Worm (Caenorhabditis elegans) whole organism, L4 larva: Measurements from ENCODE around the gene ife-4.
A peak's percentile ranks its signal among the peaks of the same experiment; 100 is the strongest.

Experiments
- D1046.2 ChIP-seq: fragments of 200-800 bp; sonication (Bioruptor generic); IDR thresholded peaks from 2 replicates; pipeline ENCODE4 v1.3.6; 2022; ENCODE audit warnings: missing genetic modification characterization, missing compliant biosample characterization
- F10B5.3 ChIP-seq: sonication (generic microtip); optimal IDR thresholded peaks from 2 replicates; lab custom pipeline; 2016; ENCODE audit warnings: mild to moderate bottlenecking, missing genetic modification characterization, missing compliant biosample characterization
- F37D6.2 ChIP-seq: sonication (generic microtip); optimal IDR thresholded peaks from 2 replicates; lab custom pipeline; 2016; ENCODE audit warnings: mild to moderate bottlenecking, missing genetic modification characterization, missing compliant biosample characterization
- T26A8.4 ChIP-seq: fragments of 200-800 bp; sonication (Bioruptor generic); IDR thresholded peaks from 2 replicates; pipeline ENCODE4 v1.3.6; 2022; ENCODE audit warnings: missing genetic modification characterization, missing compliant biosample characterization
- ZK337.2 ChIP-seq: fragments of 200-800 bp; sonication (Bioruptor generic); IDR thresholded peaks from 2 replicates; pipeline ENCODE4 v1.3.6; 2022; ENCODE audit warnings: missing genetic modification reagents, missing genetic modification characterization, missing compliant biosample characterization
- aha-1 ChIP-seq: fragments of 150-350 bp; peaks from one replicate; lab custom pipeline; 2014; ENCODE audit warnings: missing biosample characterization, missing genetic modification characterization
- arid-1 ChIP-seq: fragments of 200-800 bp; sonication (Bioruptor generic); conservative IDR thresholded peaks from 2 replicates; pipeline ENCODE4 v1.3.6; 2022; ENCODE audit warnings: missing genetic modification reagents, missing genetic modification characterization, missing compliant biosample characterization
- attf-4 ChIP-seq: sonication (generic microtip); optimal IDR thresholded peaks from 3 replicates; lab custom pipeline; 2017; ENCODE audit warnings: missing biosample characterization, missing genetic modification characterization
- ceh-28 ChIP-seq: fragments of 150-350 bp; optimal IDR thresholded peaks from 2 replicates; lab custom pipeline; 2014; ENCODE audit warnings: missing biosample characterization, missing genetic modification reagents, missing genetic modification characterization
- ces-1 ChIP-seq: fragments of 150-350 bp; sonication (generic microtip); optimal IDR thresholded peaks from 4 replicates; lab custom pipeline; 2014; ENCODE audit warnings: missing biosample characterization, missing genetic modification reagents, missing genetic modification characterization
- cey-2 ChIP-seq: sonication (generic microtip); optimal IDR thresholded peaks from 3 replicates; lab custom pipeline; 2017; ENCODE audit warnings: missing genetic modification characterization, mild to moderate bottlenecking, missing compliant biosample characterization, antibody characterized with exemption, borderline replicate concordance; ENCODE audit not compliant: insufficient read depth
- ctbp-1 ChIP-seq: fragments of 200-800 bp; sonication (Bioruptor generic); IDR thresholded peaks from 2 replicates; pipeline ENCODE4 v1.3.6; 2022; ENCODE audit warnings: missing genetic modification reagents, missing genetic modification characterization, missing compliant biosample characterization
- daf-19 ChIP-seq: fragments of 200-800 bp; sonication (Bioruptor generic); conservative IDR thresholded peaks from 2 replicates; pipeline ENCODE4 v1.3.6; 2022; ENCODE audit warnings: missing genetic modification characterization, missing compliant biosample characterization
- dmd-6 ChIP-seq: fragments of 200-800 bp; sonication (Bioruptor generic); IDR thresholded peaks from 2 replicates; pipeline ENCODE4 v1.3.6; 2022; ENCODE audit warnings: missing genetic modification reagents, missing genetic modification characterization, missing compliant biosample characterization
- dmd-9 ChIP-seq: fragments of 200-800 bp; sonication (Bioruptor generic); IDR thresholded peaks from 2 replicates; pipeline ENCODE4 v1.3.6; 2022; ENCODE audit warnings: missing genetic modification reagents, missing genetic modification characterization, missing compliant biosample characterization
- duxl-1 ChIP-seq: sonication (generic microtip); optimal IDR thresholded peaks from 2 replicates; lab custom pipeline; 2016; ENCODE audit warnings: mild to moderate bottlenecking, missing genetic modification characterization, moderate library complexity, missing compliant biosample characterization; ENCODE audit not compliant: poor library complexity
- dve-1 ChIP-seq: sonication (generic microtip); optimal IDR thresholded peaks from 2 replicates; lab custom pipeline; 2017; ENCODE audit warnings: antibody characterized with exemption, mild to moderate bottlenecking, missing genetic modification characterization, missing compliant biosample characterization; ENCODE audit not compliant: insufficient read depth
- egl-43 ChIP-seq: fragments of 200-800 bp; sonication (Bioruptor generic); IDR thresholded peaks from 2 replicates; pipeline ENCODE4 v1.3.6; 2022; ENCODE audit warnings: missing genetic modification reagents, missing genetic modification characterization, missing compliant biosample characterization
- fkh-10 ChIP-seq: fragments of 150-350 bp; optimal IDR thresholded peaks from 2 replicates; lab custom pipeline; 2014; ENCODE audit warnings: missing biosample characterization, missing genetic modification reagents, missing genetic modification characterization
- gei-8 ChIP-seq: fragments of 200-800 bp; sonication (Bioruptor generic); optimal IDR thresholded peaks from 2 replicates; lab custom pipeline; 2018; ENCODE audit warnings: mild to moderate bottlenecking, missing genetic modification characterization, missing compliant biosample characterization
- hif-1 ChIP-seq, 2 experiments: sonication (generic microtip); optimal IDR thresholded peaks; 2 replicates each; lab custom pipeline; 2016 to 2017; ENCODE audit warnings: missing compliant biosample characterization in 2 of 2, missing genetic modification characterization in 2 of 2, missing genetic modification reagents in 2 of 2, missing genotype in 2 of 2, mild to moderate bottlenecking in 1 of 2
- hlh-11 ChIP-seq: fragments of 200-800 bp; sonication (Bioruptor generic); optimal IDR thresholded peaks from 2 replicates; lab custom pipeline; 2018; ENCODE audit warnings: mild to moderate bottlenecking, missing genetic modification characterization, missing compliant biosample characterization
- hlh-30 ChIP-seq: sonication (generic microtip); optimal IDR thresholded peaks from 2 replicates; lab custom pipeline; 2017; ENCODE audit warnings: antibody characterized with exemption, mild to moderate bottlenecking, missing genetic modification characterization, missing compliant biosample characterization; ENCODE audit not compliant: insufficient read depth
- hmg-1.1 ChIP-seq: fragments of 200-800 bp; sonication (Bioruptor generic); IDR thresholded peaks from 2 replicates; pipeline ENCODE4 v1.3.6; 2022; ENCODE audit warnings: missing genetic modification reagents, missing genetic modification characterization, missing compliant biosample characterization
- lin-15B ChIP-seq: fragments of 150-350 bp; sonication (generic microtip); optimal IDR thresholded peaks from 3 replicates; lab custom pipeline; 2014; ENCODE audit warnings: missing biosample characterization, missing genetic modification characterization
- lin-39 ChIP-seq: fragments of 150-350 bp; optimal IDR thresholded peaks from 2 replicates; lab custom pipeline; 2014; ENCODE audit warnings: missing biosample characterization, missing genetic modification reagents, missing genetic modification characterization
- madf-5 ChIP-seq, 2 experiments: fragments of 200-800 bp; sonication (Bioruptor generic); IDR thresholded peaks; 2 replicates each; pipeline ENCODE4 v1.3.6; 2022; ENCODE audit warnings: missing compliant biosample characterization in 2 of 2, missing genetic modification characterization in 2 of 2
- mdl-1 ChIP-seq, 2 experiments: fragments of 150-350 bp in 1 of 2; sonication (generic microtip) in 1 of 2; optimal IDR thresholded peaks; 2 replicates each; lab custom pipeline; 2014 to 2017; ENCODE audit warnings: missing biosample characterization in 2 of 2, missing genetic modification characterization in 2 of 2
- mdt-29 ChIP-seq: fragments of 200-800 bp; sonication (Bioruptor generic); IDR thresholded peaks from 2 replicates; pipeline ENCODE4 v1.3.6; 2022; ENCODE audit warnings: missing genetic modification reagents, missing genetic modification characterization, missing compliant biosample characterization
- mxl-3 ChIP-seq: fragments of 200-800 bp; sonication (Bioruptor generic); optimal IDR thresholded peaks from 2 replicates; lab custom pipeline; 2018; ENCODE audit warnings: mild to moderate bottlenecking, missing genetic modification characterization, missing compliant biosample characterization
- nhr-10 ChIP-seq: fragments of 150-350 bp; optimal IDR thresholded peaks from 2 replicates; lab custom pipeline; 2014; ENCODE audit warnings: missing biosample characterization, missing genetic modification characterization
- nhr-11 ChIP-seq: fragments of 150-350 bp; optimal IDR thresholded peaks from 2 replicates; lab custom pipeline; 2014; ENCODE audit warnings: missing biosample characterization, missing genetic modification characterization
- nhr-25 ChIP-seq: sonication (generic microtip); optimal IDR thresholded peaks from 2 replicates; lab custom pipeline; 2017; ENCODE audit warnings: missing genetic modification characterization, mild to moderate bottlenecking, missing compliant biosample characterization, antibody characterized with exemption, moderate library complexity, borderline replicate concordance; ENCODE audit not compliant: insufficient read depth
- nhr-48 ChIP-seq: sonication (generic microtip); optimal IDR thresholded peaks from 2 replicates; lab custom pipeline; 2016; ENCODE audit warnings: mild to moderate bottlenecking, missing genetic modification characterization, missing compliant biosample characterization
- pha-4 ChIP-seq, 2 experiments: fragments of 150-350 bp in 1 of 2; fragments of 200-800 bp in 1 of 2; sonication (Bioruptor generic) in 1 of 2; IDR thresholded peaks in 1 of 2; optimal IDR thresholded peaks in 1 of 2; 2 replicates each; pipeline versions ENCODE4 v1.3.6 to Lab custom; 2014 to 2022; ENCODE audit warnings: missing genetic modification characterization in 2 of 2, missing genetic modification reagents in 2 of 2, missing biosample characterization in 1 of 2, missing compliant biosample characterization in 1 of 2
- php-3 ChIP-seq: fragments of 200-800 bp; sonication (Bioruptor generic); IDR thresholded peaks from 2 replicates; pipeline ENCODE4 v1.3.6; 2022; ENCODE audit warnings: missing genetic modification reagents, missing genetic modification characterization, missing compliant biosample characterization
- pqm-1 ChIP-seq: sonication (generic microtip); optimal IDR thresholded peaks from 2 replicates; lab custom pipeline; 2017; ENCODE audit warnings: missing biosample characterization, missing genetic modification characterization
- rbr-2 ChIP-seq: sonication (generic microtip); optimal IDR thresholded peaks from 2 replicates; lab custom pipeline; 2016; ENCODE audit warnings: missing genotype, missing genetic modification characterization, missing compliant biosample characterization
- set-16 ChIP-seq: fragments of 200-800 bp; sonication (Bioruptor generic); IDR thresholded peaks from 2 replicates; pipeline ENCODE4 v1.3.6; 2022; ENCODE audit warnings: missing genetic modification reagents, missing genetic modification characterization, missing compliant biosample characterization
- skn-1 ChIP-seq: fragments of 150-350 bp; optimal IDR thresholded peaks from 2 replicates; lab custom pipeline; 2014; ENCODE audit warnings: missing biosample characterization, missing genetic modification characterization
- snpc-4 ChIP-seq: fragments of 150-350 bp; optimal IDR thresholded peaks from 2 replicates; lab custom pipeline; 2014; ENCODE audit warnings: missing biosample characterization, missing genetic modification characterization
- spr-1 ChIP-seq: sonication (generic microtip); optimal IDR thresholded peaks from 2 replicates; lab custom pipeline; 2016; ENCODE audit warnings: mild to moderate bottlenecking, missing genetic modification characterization, missing compliant biosample characterization
- tra-1 ChIP-seq: fragments of 200-800 bp; sonication (Bioruptor generic); IDR thresholded peaks from 2 replicates; pipeline ENCODE4 v1.3.6; 2022; ENCODE audit warnings: missing genetic modification reagents, missing genetic modification characterization, missing compliant biosample characterization
- unc-130 ChIP-seq: sonication (generic microtip); optimal IDR thresholded peaks from 2 replicates; lab custom pipeline; 2016; ENCODE audit warnings: missing genetic modification reagents, missing genetic modification characterization, missing compliant biosample characterization
- unc-62 ChIP-seq, 3 experiments: fragments of 150-350 bp in 1 of 3; sonication (generic microtip); optimal IDR thresholded peaks in 2 of 3; peaks in 1 of 3; 1 replicate in 1 of 3; 2 replicates in 2 of 3; lab custom pipeline; 2014 to 2017; ENCODE audit warnings: missing biosample characterization in 3 of 3, missing genetic modification characterization in 3 of 3, missing genetic modification reagents in 3 of 3, missing genotype in 1 of 3
- zfp-2 ChIP-seq: sonication (generic microtip); optimal IDR thresholded peaks from 2 replicates; lab custom pipeline; 2016; ENCODE audit warnings: mild to moderate bottlenecking, missing genetic modification characterization, missing compliant biosample characterization
- zfp-3 ChIP-seq: fragments of 200-800 bp; sonication (Bioruptor generic); conservative IDR thresholded peaks from 2 replicates; pipeline ENCODE4 v1.3.6; 2022; ENCODE audit warnings: missing genetic modification reagents, missing genetic modification characterization, missing compliant biosample characterization
- zip-11 ChIP-seq: fragments of 200-800 bp; sonication (Bioruptor generic); IDR thresholded peaks from 2 replicates; pipeline ENCODE4 v1.3.6; 2022; ENCODE audit warnings: missing genetic modification characterization, missing compliant biosample characterization
- zip-2 ChIP-seq: fragments of 150-350 bp; optimal IDR thresholded peaks from 2 replicates; lab custom pipeline; 2014; ENCODE audit warnings: missing biosample characterization, missing genetic modification characterization

The ife-4 gene

DNA sequence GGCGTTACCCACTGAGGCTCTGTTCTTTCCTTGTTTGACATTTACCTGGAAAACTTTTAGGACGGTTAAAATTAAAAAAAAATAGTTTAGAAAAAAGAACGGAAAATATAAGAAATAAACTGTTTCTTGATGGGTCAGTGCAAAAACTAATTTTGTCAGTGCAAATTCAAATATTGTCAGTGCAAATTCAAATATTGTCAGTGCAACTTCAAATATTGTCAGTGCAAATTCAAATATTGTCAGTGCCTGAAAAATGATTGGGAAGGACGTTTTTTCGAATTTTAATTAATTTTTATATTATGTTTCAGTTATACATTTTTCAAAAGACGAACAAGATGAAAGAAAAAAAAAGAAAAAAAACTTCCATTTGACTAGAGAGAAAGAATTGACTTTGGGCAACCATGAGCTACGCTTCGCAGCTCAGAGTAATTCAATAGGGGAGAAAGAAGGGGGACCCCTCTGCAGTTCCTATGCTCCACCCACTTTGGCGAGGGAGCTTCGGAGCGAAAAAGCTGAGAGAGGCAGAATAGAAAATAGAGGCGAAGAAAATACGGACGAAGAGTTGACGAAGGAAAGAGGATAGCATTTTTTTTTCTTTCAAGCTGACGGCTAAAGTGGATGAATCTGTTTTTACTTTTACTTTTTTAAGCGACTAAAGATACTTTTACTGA lies 41.5 kb upstream of the ife-4 start, which contains the start of gene unc-1 (continued):
- no peak for TF ChIP-seq nhr-25
- TF ChIP-seq cey-2 = no peak
- peak; percentile 72; the same call in 1 of the 2 replicates for TF ChIP-seq hmg-1.1 (GFP tag; lab: Robert Waterston, UW)
- TF ChIP-seq tra-1 = no peak
- no peak for TF ChIP-seq snpc-4 (tag; lab: Kevin White, UChicago)
- no peak for TF ChIP-seq dve-1
- TF ChIP-seq hif-1 (tag; optimal IDR thresholded peaks at IDR 0.05; lab: Kevin White, UChicago) = no peak
- TF ChIP-seq pqm-1 (tag; lab: Kevin White, UChicago) = no peak
- no peak for TF ChIP-seq zfp-3 (GFP tag; lab: Robert Waterston, UW)
- no peak for TF ChIP-seq attf-4 (tag; lab: Kevin White, UChicago)
- TF ChIP-seq mdl-1 (tag; optimal IDR thresholded peaks at IDR 0.05; lab: Kevin White, UChicago) = no peak
- TF ChIP-seq hlh-11 = no peak
- TF ChIP-seq lin-39 (tag; lab: Kevin White, UChicago) = no peak
- no peak for TF ChIP-seq pha-4 (GFP tag; IDR thresholded peaks at IDR 0.05; lab: Robert Waterston, UW)
- no peak for TF ChIP-seq pha-4 (tag; optimal IDR thresholded peaks at IDR 0.05; lab: Kevin White, UChicago)
- TF ChIP-seq F37D6.2 = no peak
- TF ChIP-seq fkh-10 = peak; percentile 35
- TF ChIP-seq zfp-2 (tag; lab: Kevin White, UChicago) = no peak
- no peak for TF ChIP-seq zip-11 (GFP tag; lab: Robert Waterston, UW)
- TF ChIP-seq ces-1 (GFP tag; lab: Kevin White, UChicago) = peak; percentile 81
- TF ChIP-seq dmd-6 (GFP tag; lab: Robert Waterston, UW) = no peak
- TF ChIP-seq dmd-9 (GFP tag; lab: Robert Waterston, UW) = no peak
- TF ChIP-seq nhr-10 = no peak
- TF ChIP-seq aha-1 (tag; lab: Kevin White, UChicago) = peak; percentile 22
- no peak for TF ChIP-seq ZK337.2 (GFP tag; lab: Robert Waterston, UW)
- no peak for TF ChIP-seq T26A8.4 (GFP tag; lab: Robert Waterston, UW)
- no peak for TF ChIP-seq duxl-1
- TF ChIP-seq daf-19 (GFP tag; lab: Robert Waterston, UW) = no peak
- TF ChIP-seq ctbp-1 = peak; percentile 63; the same call in 1 of the 2 replicates
- no peak for TF ChIP-seq ceh-28 (tag; lab: Kevin White, UChicago)
- no peak for TF ChIP-seq unc-130 (GFP tag; lab: Kevin White, UChicago)
- no peak for TF ChIP-seq mxl-3
- no peak for TF ChIP-seq skn-1 (tag; lab: Kevin White, UChicago)
- TF ChIP-seq lin-15B (tag; lab: Kevin White, UChicago) = no peak
- no peak for TF ChIP-seq spr-1 (tag; lab: Kevin White, UChicago)
- no peak for TF ChIP-seq mdt-29 (GFP tag; lab: Robert Waterston, UW)
- TF ChIP-seq zip-2 (tag; lab: Kevin White, UChicago) = no peak
- no peak for TF ChIP-seq D1046.2
- TF ChIP-seq rbr-2 (tag; lab: Kevin White, UChicago) = peak; percentile 15
- TF ChIP-seq gei-8 = no peak
- no peak for TF ChIP-seq madf-5 (GFP tag; IDR thresholded peaks at IDR 0.05; lab: Robert Waterston, UW)

- TF ChIP-seq nhr-11 = peak; percentile 23
- peak; percentile 79 for TF ChIP-seq ctbp-1
- peak; percentile 85 for TF ChIP-seq hmg-1.1 (GFP tag; lab: Robert Waterston, UW)
- TF ChIP-seq mxl-3 = peak; percentile 66
- TF ChIP-seq egl-43 = no peak
- TF ChIP-seq hif-1 (tag; optimal IDR thresholded peaks at IDR 0.05; lab: Kevin White, UChicago) = peak in 1 of 2 experiments; percentile 38
- TF ChIP-seq lin-39 (tag; lab: Kevin White, UChicago) = peak; percentile 23
- TF ChIP-seq hlh-30 (tag; lab: Kevin White, UChicago) = peak; percentile 69
- no peak for TF ChIP-seq arid-1 (GFP tag; lab: Robert Waterston, UW)
- TF ChIP-seq F10B5.3 (tag; lab: Kevin White, UChicago) = no peak
- TF ChIP-seq php-3 (GFP tag; lab: Robert Waterston, UW) = no peak
- TF ChIP-seq dmd-6 (GFP tag; lab: Robert Waterston, UW) = peak; percentile 36
- TF ChIP-seq unc-62 (GFP tag; optimal IDR thresholded peaks at IDR 0.05 in 1 of 2; lab: Kevin White, UChicago) = peak in 1 of 2 experiments; percentile 99
- no peak for TF ChIP-seq unc-62 (tag; optimal IDR thresholded peaks at IDR 0.05; lab: Kevin White, UChicago)
- peak; percentile 99 for TF ChIP-seq set-16 (GFP tag; lab: Robert Waterston, UW)
- TF ChIP-seq hlh-11 = peak; percentile 48
- peak; percentile 9 for TF ChIP-seq nhr-48 (tag; lab: Kevin White, UChicago)
Measured at ce11 chrX:1064064-1064463, 39.9 kb upstream of the ife-4 start.
